Worm (Caenorhabditis elegans) whole organism, young adult: ENCODE results near the gene D1005.5.

Experiments
- ekl-4 ChIP-seq: fragments of 200-800 bp; sonication (Bioruptor generic); IDR thresholded peaks from 2 replicates; pipeline ENCODE4 v1.3.6; 2022; ENCODE audit warnings: missing genetic modification reagents, missing genetic modification characterization, missing compliant biosample characterization
- unc-130 ChIP-seq: sonication (generic microtip); optimal IDR thresholded peaks from 2 replicates; lab custom pipeline; 2016; ENCODE audit warnings: missing genetic modification reagents, missing genetic modification characterization, missing compliant biosample characterization

DNA sequence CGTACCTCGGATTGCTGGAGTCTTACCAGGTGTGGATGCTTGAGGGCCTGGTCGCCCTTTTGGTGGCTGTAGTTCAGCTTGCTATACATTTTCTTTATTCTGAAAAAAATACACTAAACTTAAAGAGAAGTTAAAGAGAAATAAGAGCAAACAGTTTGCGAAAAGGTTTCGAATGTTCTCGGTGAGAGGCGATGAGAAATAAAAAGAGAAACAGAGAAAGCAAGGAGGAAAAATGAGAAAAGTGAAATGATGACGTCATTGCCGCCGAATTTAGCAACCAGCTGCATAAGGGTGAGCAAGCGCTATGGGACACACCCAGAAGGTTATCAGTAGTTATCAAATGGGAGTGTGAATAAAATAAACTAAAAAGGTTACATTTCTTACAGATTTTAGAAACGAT is 19.0 kb downstream of the D1005.5 start, which contains the start of gene cebp-1:
- TF ChIP-seq unc-130 (GFP tag; lab: Kevin White, UChicago) (no peak), ekl-4 (no peak)
